Fruit fly (Drosophila melanogaster): Measurements from ENCODE around the gene Prp4k.

Gene Prp4k

dm6 chr3L:175949-176348 lies 35.3 kb downstream of the Prp4k start, which contains the start of gene CG7049:
Gene CG7049 (minus strand): TSS chr3L:176228.
- TF ChIP-seq CTCF (optimal IDR thresholded peaks at IDR 0.05), result no peak
- TF ChIP-seq CG8478 (optimal IDR thresholded peaks at IDR 0.05), result no peak

dm6 chr3L:174501-174900 lies 36.8 kb downstream of the Prp4k start:
- TF ChIP-seq CG8478 (optimal IDR thresholded peaks at IDR 0.05) (no peak), CTCF (optimal IDR thresholded peaks at IDR 0.05) (no peak)

dm6 chr3L:171729-172128 lies 39.5 kb downstream of the Prp4k start:
- TF ChIP-seq CTCF (optimal IDR thresholded peaks at IDR 0.05) (no peak), CG8478 (optimal IDR thresholded peaks at IDR 0.05) (no peak)

dm6 chr3L:166789-167132 lies 44.5 kb downstream of the Prp4k start:
- TF ChIP-seq CG8478 (optimal IDR thresholded peaks at IDR 0.05) (no peak), CTCF (optimal IDR thresholded peaks at IDR 0.05) (no peak)

- TF ChIP-seq CG8478 (optimal IDR thresholded peaks at IDR 0.05), result no peak
Measured at dm6 chr3L:165981-166788, 45.1 kb downstream of the Prp4k start.

- no peak for TF ChIP-seq CTCF (optimal IDR thresholded peaks at IDR 0.05)
- no peak for TF ChIP-seq CG8478 (optimal IDR thresholded peaks at IDR 0.05)
Measured at dm6 chr3L:161833-162587, 49.2 kb downstream of the Prp4k start.

dm6 chr3L:160446-161094 lies 50.7 kb downstream of the Prp4k start:
- TF ChIP-seq CTCF (optimal IDR thresholded peaks at IDR 0.05) (no peak), CG8478 (optimal IDR thresholded peaks at IDR 0.05) (no peak)

dm6 chr3L:159406-160084 lies 51.7 kb downstream of the Prp4k start:
- peak in 1 of 2 experiments; percentile 12 for TF ChIP-seq CTCF (optimal IDR thresholded peaks at IDR 0.05)
- TF ChIP-seq CG8478 (optimal IDR thresholded peaks at IDR 0.05), result no peak

dm6 chr3L:157674-158179 lies 53.5 kb downstream of the Prp4k start:
- TF ChIP-seq CTCF (optimal IDR thresholded peaks at IDR 0.05), result no peak
- no peak for TF ChIP-seq CG8478 (optimal IDR thresholded peaks at IDR 0.05)
